Fruit fly (Drosophila melanogaster) whole organism, prepupa: Measurements from ENCODE around the gene SC35.

Experiments used
- CG11762 ChIP-seq: fragments of 200-800 bp; sonication (Bioruptor generic); optimal IDR thresholded peaks from 3 replicates; lab custom pipeline; 2016; ENCODE audit warnings: missing biosample characterization, missing genetic modification characterization; ENCODE audit not compliant: insufficient read depth
- CG31627 ChIP-seq: fragments of 200-800 bp; sonication (Bioruptor generic); optimal IDR thresholded peaks from 3 replicates; lab custom pipeline; 2016; ENCODE audit warnings: missing biosample characterization, missing genetic modification characterization
- CG32006 ChIP-seq: fragments of 200-800 bp; sonication (Bioruptor generic); optimal IDR thresholded peaks from 3 replicates; lab custom pipeline; 2017; ENCODE audit warnings: missing biosample characterization, mild to moderate bottlenecking, missing genetic modification characterization
- CG34406 ChIP-seq: fragments of 200-800 bp; sonication (Bioruptor generic); optimal IDR thresholded peaks from 3 replicates; lab custom pipeline; 2016; ENCODE audit warnings: missing biosample characterization, missing genetic modification characterization
- CG6276 ChIP-seq: fragments of 200-800 bp; sonication (Bioruptor generic); optimal IDR thresholded peaks from 2 replicates; lab custom pipeline; 2017; ENCODE audit warnings: missing biosample characterization, mild to moderate bottlenecking, missing genetic modification characterization
- CG6808 ChIP-seq: fragments of 200-800 bp; sonication (Bioruptor generic); optimal IDR thresholded peaks from 3 replicates; lab custom pipeline; 2017; ENCODE audit warnings: missing biosample characterization, missing genetic modification characterization, mild to moderate bottlenecking, moderate library complexity, missing genetic modification reagents
- CG6854 ChIP-seq: fragments of 200-800 bp; sonication (Bioruptor generic); optimal IDR thresholded peaks from 2 replicates; lab custom pipeline; 2017; ENCODE audit warnings: missing biosample characterization, mild to moderate bottlenecking, missing genetic modification characterization
- CG7368 ChIP-seq: fragments of 200-800 bp; sonication (Bioruptor generic); optimal IDR thresholded peaks from 3 replicates; lab custom pipeline; 2016; ENCODE audit warnings: missing biosample characterization, missing genetic modification characterization
- Hr39 ChIP-seq: fragments of 200-800 bp; sonication (Bioruptor generic); optimal IDR thresholded peaks from 2 replicates; lab custom pipeline; 2016; ENCODE audit warnings: missing biosample characterization, missing genetic modification characterization
- Hr4 ChIP-seq: fragments of 200-800 bp; sonication (Bioruptor generic); optimal IDR thresholded peaks from 3 replicates; lab custom pipeline; 2016; ENCODE audit warnings: missing biosample characterization, missing genetic modification characterization
- Lpt ChIP-seq: fragments of 200-800 bp; sonication (Bioruptor generic); optimal IDR thresholded peaks from 3 replicates; lab custom pipeline; 2016; ENCODE audit warnings: missing biosample characterization, missing genetic modification characterization
- Sox102F ChIP-seq: fragments of 200-800 bp; sonication (Bioruptor generic); optimal IDR thresholded peaks from 2 replicates; lab custom pipeline; 2016; ENCODE audit warnings: missing biosample characterization, mild to moderate bottlenecking, missing genetic modification characterization
- achi ChIP-seq: fragments of 200-800 bp; sonication (Bioruptor generic); optimal IDR thresholded peaks from 3 replicates; lab custom pipeline; 2016; ENCODE audit warnings: missing biosample characterization, missing genetic modification characterization
- ss ChIP-seq, 2 experiments: fragments of 200-800 bp; sonication (Bioruptor generic); optimal IDR thresholded peaks; 2 replicates in 1 of 2; 3 replicates in 1 of 2; lab custom pipeline; 2017 to 2018; ENCODE audit warnings: mild to moderate bottlenecking in 2 of 2, missing biosample characterization in 2 of 2, missing genetic modification characterization in 2 of 2, moderate library complexity in 1 of 2

- TF ChIP-seq CG6276, result no peak
- TF ChIP-seq Lpt, result no peak
- peak; percentile 49 for TF ChIP-seq Sox102F (GFP tag; lab: Kevin White, UChicago)
- TF ChIP-seq CG11762 (GFP tag; lab: Kevin White, UChicago), result no peak
- no peak for TF ChIP-seq CG6854 (GFP tag; lab: Kevin White, UChicago)
- peak; percentile 11 for TF ChIP-seq achi (GFP tag; lab: Kevin White, UChicago)
- TF ChIP-seq Hr4 (GFP tag; lab: Kevin White, UChicago), result peak; percentile 19
- peak; percentile 13 for TF ChIP-seq CG7368 (GFP tag; lab: Kevin White, UChicago)
- no peak for TF ChIP-seq CG34406 (GFP tag; lab: Kevin White, UChicago)
- peak; percentile 70 for TF ChIP-seq Hr39 (GFP tag; lab: Kevin White, UChicago)
- TF ChIP-seq CG32006, result peak; percentile 0
- peak; percentile 30 for TF ChIP-seq CG6808 (GFP tag; lab: Kevin White, UChicago)
- TF ChIP-seq ss (GFP tag; optimal IDR thresholded peaks at IDR 0.05; lab: Kevin White, UChicago), result no peak
- peak; percentile 67 for TF ChIP-seq CG31627 (GFP tag; lab: Kevin White, UChicago)
These were observed 9.9 kb downstream of the SC35 start, which contains the start of gene Fam92 for dm6 chr2L:12424555-12424954.
